Worm (Caenorhabditis elegans): Measurements from ENCODE around the gene ify-1.

DNA sequence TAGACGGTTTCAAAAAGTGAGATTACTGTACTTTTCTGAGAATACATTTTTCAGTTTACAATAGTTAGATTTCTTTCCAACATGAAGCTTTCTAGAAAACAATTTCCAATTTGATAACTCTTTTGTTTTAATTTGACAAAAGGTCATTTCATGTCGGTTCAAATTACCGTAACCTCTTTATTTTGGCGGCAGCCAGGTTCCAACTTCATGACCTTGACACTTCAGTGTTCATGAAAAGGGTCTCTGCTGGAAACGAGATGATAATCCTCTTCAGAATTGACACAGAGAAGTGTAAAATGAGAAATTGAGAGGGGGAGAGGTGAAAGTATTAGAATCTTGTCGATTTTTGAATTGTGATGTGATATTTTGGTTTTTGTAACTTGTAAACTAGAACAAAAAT, 33.5 kb downstream of the ify-1 start:
- no peak for TF ChIP-seq nhr-77 (tag; optimal IDR thresholded peaks at IDR 0.05)
- TF ChIP-seq skn-1 (tag; optimal IDR thresholded peaks at IDR 0.05), result no peak
- no peak for TF ChIP-seq nhr-28 (tag; optimal IDR thresholded peaks at IDR 0.05)
- no peak for TF ChIP-seq pha-4 (GFP tag; IDR thresholded peaks at IDR 0.05)
- TF ChIP-seq pha-4 (tag; optimal IDR thresholded peaks at IDR 0.05), result no peak
- TF ChIP-seq mdl-1 (tag; optimal IDR thresholded peaks at IDR 0.05), result no peak
- no peak for TF ChIP-seq snpc-4 (tag; optimal IDR thresholded peaks at IDR 0.05)
- TF ChIP-seq dmd-6 (GFP tag; IDR thresholded peaks at IDR 0.05), result no peak
- TF ChIP-seq fos-1 (tag; optimal IDR thresholded peaks at IDR 0.05), result no peak
- TF ChIP-seq lin-39 (tag; optimal IDR thresholded peaks at IDR 0.05), result no peak
